Fruit fly (Drosophila melanogaster): ENCODE measurements around the gene Amt.

Amt gene

DNA sequence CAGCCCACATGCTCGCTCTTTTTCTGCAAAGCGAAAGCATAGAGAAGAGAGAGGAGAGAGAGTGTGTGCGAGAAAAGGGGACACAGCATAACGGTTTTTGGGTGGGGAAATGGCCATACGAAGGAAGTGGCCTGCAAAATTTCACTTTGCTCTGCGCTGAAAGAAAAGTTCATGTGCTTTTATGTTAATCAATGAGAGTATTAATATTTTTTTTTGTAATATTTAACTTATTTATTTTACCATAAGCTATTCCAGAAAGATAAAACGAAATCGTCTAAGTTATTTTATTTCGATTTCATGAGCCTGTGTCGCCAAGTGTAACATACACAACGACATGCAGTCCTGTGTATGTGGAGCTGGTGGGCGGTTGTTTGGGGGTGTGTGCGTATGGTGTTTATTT lies 1.5 kb upstream of the Amt start (continued):
- TF ChIP-seq CG10565 (GFP tag; optimal IDR thresholded peaks at IDR 0.05) (no peak), Camta (GFP tag; optimal IDR thresholded peaks at IDR 0.05) (no peak), Bteb2 (GFP tag; optimal IDR thresholded peaks at IDR 0.05) (peak; percentile 9), twi (tag; optimal IDR thresholded peaks at IDR 0.05) (no peak), Hand (GFP tag; optimal IDR thresholded peaks at IDR 0.05) (peak; percentile 89), CG2712 (tag; optimal IDR thresholded peaks at IDR 0.05) (peak; percentile 73), CG13775 (GFP tag; optimal IDR thresholded peaks at IDR 0.05) (peak; percentile 66), bcd (GFP tag; optimal IDR thresholded peaks at IDR 0.05) (peak; percentile 65), klu (GFP tag; IDR thresholded peaks at IDR 0.05) (peak; percentile 59; the same call in 1 of the 2 replicates), Poxn (GFP tag; IDR thresholded peaks at IDR 0.05) (peak; percentile 43; the same call in 1 of the 2 replicates), gcm (GFP tag; optimal IDR thresholded peaks at IDR 0.05) (no peak), CG11085 (GFP tag; IDR thresholded peaks at IDR 0.05) (0 out of 2 replicates have a peak, but pooled peaks have one; percentile 24), gce (GFP tag; IDR thresholded peaks at IDR 0.05) (0 out of 3 replicates have a peak, but pooled peaks have one; percentile 38), gt (GFP tag; IDR thresholded peaks at IDR 0.05) (0 out of 2 replicates have a peak, but pooled peaks have one; percentile 14), pnt (GFP tag; optimal IDR thresholded peaks at IDR 0.05) (no peak), CG8388 (GFP tag; optimal IDR thresholded peaks at IDR 0.05) (peak; percentile 54)

DNA sequence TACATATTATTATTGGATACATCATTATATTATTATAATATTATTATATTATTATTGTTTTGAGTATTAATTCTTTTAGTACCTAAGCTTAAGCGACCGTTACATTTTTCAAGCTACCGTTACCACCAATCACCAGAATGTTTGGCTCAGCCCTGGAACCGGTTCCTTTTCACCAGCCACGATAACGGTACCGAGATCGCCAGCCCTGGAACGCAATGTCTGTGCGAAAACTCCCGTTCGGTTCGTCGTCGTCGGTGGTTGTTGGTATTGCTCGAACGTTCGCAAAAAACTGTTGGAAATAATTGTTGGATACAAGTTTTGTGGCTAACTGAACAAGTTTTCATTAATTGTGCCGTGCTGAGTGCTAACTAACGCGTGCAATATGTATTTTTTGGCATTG lies 798 bp upstream of the Amt start, which contains the start of gene CG42404:
Gene CG42404, plus strand, starts transcription at position 360 of the 400 bp plus-strand sequence.
- TF ChIP-seq CG10565 (GFP tag; optimal IDR thresholded peaks at IDR 0.05) = no peak
- TF ChIP-seq gem (tag; optimal IDR thresholded peaks at IDR 0.05) = no peak
- TF ChIP-seq CG34376 (GFP tag; optimal IDR thresholded peaks at IDR 0.05) = no peak
- TF ChIP-seq CG5180 (GFP tag; optimal IDR thresholded peaks at IDR 0.05) = peak; percentile 77
- TF ChIP-seq Adf1 (GFP tag; IDR thresholded peaks at IDR 0.05) = no peak
- TF ChIP-seq row (GFP tag; IDR thresholded peaks at IDR 0.05) = peak; percentile 18; the same call in 1 of the 3 replicates
- no peak for TF ChIP-seq Dek (tag; optimal IDR thresholded peaks at IDR 0.05)
- TF ChIP-seq zfh2 (GFP tag; optimal IDR thresholded peaks at IDR 0.05) = no peak
- TF ChIP-seq Lhr (GFP tag; optimal IDR thresholded peaks at IDR 0.05) = peak; percentile 4
- TF ChIP-seq CG7928 (GFP tag; optimal IDR thresholded peaks at IDR 0.05) = peak; percentile 92
- TF ChIP-seq CG3726 (GFP tag; IDR thresholded peaks at IDR 0.05) = no peak
- no peak for TF ChIP-seq Gsc (GFP tag; IDR thresholded peaks at IDR 0.05)
- no peak for TF ChIP-seq CG14014 (GFP tag; IDR thresholded peaks at IDR 0.05)
- no peak for TF ChIP-seq Oli (tag; optimal IDR thresholded peaks at IDR 0.05)
- peak; percentile 34; the same call in 2 of the 3 replicates for TF ChIP-seq Opbp (GFP tag; IDR thresholded peaks at IDR 0.05; ENCODE audit: partially characterized antibody)
- TF ChIP-seq CG42726 (GFP tag; IDR thresholded peaks at IDR 0.05; ENCODE audit: partially characterized antibody) = no peak
- no peak for TF ChIP-seq CG11723 (GFP tag; optimal IDR thresholded peaks at IDR 0.05)
- no peak for TF ChIP-seq Hr3 (GFP tag; optimal IDR thresholded peaks at IDR 0.05)
- TF ChIP-seq CG8388 (GFP tag; optimal IDR thresholded peaks at IDR 0.05) = peak; percentile 16
- peak; percentile 45 for TF ChIP-seq D (optimal IDR thresholded peaks at IDR 0.05)
- TF ChIP-seq D (GFP tag; optimal IDR thresholded peaks at IDR 0.05) = no peak
- no peak for TF ChIP-seq CG31224 (GFP tag; IDR thresholded peaks at IDR 0.05)
- peak; percentile 6 for TF ChIP-seq Dp (GFP tag; optimal IDR thresholded peaks at IDR 0.05)
- peak; percentile 17 for TF ChIP-seq trem (tag; optimal IDR thresholded peaks at IDR 0.05)
- TF ChIP-seq CG15514 (GFP tag; optimal IDR thresholded peaks at IDR 0.05) = peak; percentile 99
- TF ChIP-seq croc (GFP tag; conservative IDR thresholded peaks at IDR 0.05) = no peak
- no peak for TF ChIP-seq gfzf (GFP tag; optimal IDR thresholded peaks at IDR 0.05)
- no peak for TF ChIP-seq CG17912 (GFP tag; optimal IDR thresholded peaks at IDR 0.05)
- TF ChIP-seq BEAF-32 (GFP tag; optimal IDR thresholded peaks at IDR 0.05) = peak; percentile 4
- TF ChIP-seq CG14965 (GFP tag; optimal IDR thresholded peaks at IDR 0.05; ENCODE audit: borderline replicate concordance) = no peak
- no peak for TF ChIP-seq CG18011 (GFP tag; optimal IDR thresholded peaks at IDR 0.05)
- TF ChIP-seq CG32532 (GFP tag; IDR thresholded peaks at IDR 0.05) = no peak
- peak; percentile 21 for TF ChIP-seq CG12391 (tag; optimal IDR thresholded peaks at IDR 0.05)
- peak; percentile 5 for TF ChIP-seq Ets97D (GFP tag; optimal IDR thresholded peaks at IDR 0.05)
- TF ChIP-seq wdn (GFP tag; IDR thresholded peaks at IDR 0.05) = no peak
- TF ChIP-seq CG10267 (tag; optimal IDR thresholded peaks at IDR 0.05) = peak; percentile 5

Data from whole organism, embryonic.